Fruit fly (Drosophila melanogaster): ENCODE results near the gene Kots.

dm6 chr3R:13934618-13935017, 29.4 kb downstream of the Kots start:
- TF ChIP-seq CG10366 (GFP tag; IDR thresholded peaks at IDR 0.05) (no peak), CG1832 (GFP tag; optimal IDR thresholded peaks at IDR 0.05) (no peak), CG17385 (GFP tag; optimal IDR thresholded peaks at IDR 0.05) (no peak), CG33213 (GFP tag; optimal IDR thresholded peaks at IDR 0.05) (no peak)
